Fruit fly (Drosophila melanogaster) whole organism, embryonic: ENCODE data around the gene Elo68alpha.

Experiments used
- CG10267 ChIP-seq: fragments of 200-800 bp; sonication (Bioruptor generic); optimal IDR thresholded peaks from 2 replicates; lab custom pipeline; 2018; ENCODE audit warnings: missing biosample characterization, mild to moderate bottlenecking, missing genetic modification characterization, moderate library complexity
- CG10366 ChIP-seq: fragments of 200-800 bp; sonication (Bioruptor generic); IDR thresholded peaks from 2 replicates; pipeline ENCODE4 v1.3.6; 2022; ENCODE audit warnings: missing biosample characterization, missing genetic modification characterization
- CG10979 ChIP-seq: fragments of 200-800 bp; sonication (Bioruptor generic); optimal IDR thresholded peaks from 2 replicates; lab custom pipeline; 2018; ENCODE audit warnings: missing biosample characterization, mild to moderate bottlenecking, missing genetic modification characterization, moderate library complexity
- CG11723 ChIP-seq: fragments of 200-800 bp; sonication (Bioruptor generic); optimal IDR thresholded peaks from 2 replicates; lab custom pipeline; 2017; ENCODE audit warnings: missing biosample characterization, mild to moderate bottlenecking, missing genetic modification characterization
- CG13775 ChIP-seq: fragments of 200-800 bp; sonication (Bioruptor generic); optimal IDR thresholded peaks from 3 replicates; lab custom pipeline; 2017; ENCODE audit warnings: missing biosample characterization, mild to moderate bottlenecking, missing genetic modification characterization
- CG14667 ChIP-seq: fragments of 200-800 bp; sonication (Bioruptor generic); IDR thresholded peaks from 2 replicates; pipeline ENCODE4 v1.3.6; 2022; ENCODE audit warnings: missing biosample characterization, missing genetic modification characterization
- CG15269 ChIP-seq: fragments of 200-800 bp; sonication (Bioruptor generic); optimal IDR thresholded peaks from 2 replicates; lab custom pipeline; 2018; ENCODE audit warnings: missing biosample characterization, mild to moderate bottlenecking, missing genetic modification characterization, moderate library complexity
- CG15479 ChIP-seq: fragments of 200-800 bp; sonication (Bioruptor generic); optimal IDR thresholded peaks from 3 replicates; lab custom pipeline; 2019; ENCODE audit warnings: missing biosample characterization, mild to moderate bottlenecking, missing genetic modification characterization, moderate library complexity
- CG16863 ChIP-seq: fragments of 200-800 bp; sonication (Bioruptor generic); optimal IDR thresholded peaks from 3 replicates; lab custom pipeline; 2016; ENCODE audit warnings: missing biosample characterization, missing genetic modification characterization
- CG17186 ChIP-seq: fragments of 200-800 bp; sonication (Bioruptor generic); optimal IDR thresholded peaks from 3 replicates; lab custom pipeline; 2017; ENCODE audit warnings: missing biosample characterization, missing genetic modification reagents, missing genetic modification characterization
- CG18262 ChIP-seq: fragments of 200-800 bp; optimal IDR thresholded peaks from 3 replicates; lab custom pipeline; 2019; ENCODE audit warnings: missing biosample characterization, mild to moderate bottlenecking, missing genetic modification characterization, moderate library complexity
- CG2202 ChIP-seq: fragments of 200-800 bp; sonication (Bioruptor generic); optimal IDR thresholded peaks from 2 replicates; lab custom pipeline; 2018; ENCODE audit warnings: missing biosample characterization, mild to moderate bottlenecking, missing genetic modification characterization
- CG2678 ChIP-seq: fragments of 200-800 bp; sonication (Bioruptor generic); optimal IDR thresholded peaks from 3 replicates; lab custom pipeline; 2019; ENCODE audit warnings: missing biosample characterization, mild to moderate bottlenecking, missing genetic modification characterization, moderate library complexity
- CG32772 ChIP-seq: fragments of 200-800 bp; sonication (Bioruptor generic); IDR thresholded peaks from 2 replicates; pipeline ENCODE4 v1.3.6; 2022; ENCODE audit warnings: missing biosample characterization, missing genetic modification characterization
- CG3847 ChIP-seq: fragments of 200-800 bp; sonication (Bioruptor generic); IDR thresholded peaks from 2 replicates; pipeline ENCODE4 v1.3.6; 2022; ENCODE audit warnings: missing biosample characterization, missing genetic modification characterization
- CG4820 ChIP-seq: fragments of 200-800 bp; sonication (Bioruptor generic); optimal IDR thresholded peaks from 3 replicates; lab custom pipeline; 2016; ENCODE audit warnings: missing biosample characterization, missing genetic modification characterization
- CG4854 ChIP-seq: fragments of 200-800 bp; sonication (Bioruptor generic); optimal IDR thresholded peaks from 2 replicates; lab custom pipeline; 2016; ENCODE audit warnings: missing biosample characterization, missing genetic modification characterization, inconsistent platforms
- CG9817 ChIP-seq: fragments of 200-800 bp; sonication (Bioruptor generic); optimal IDR thresholded peaks from 2 replicates; lab custom pipeline; 2018; ENCODE audit warnings: missing biosample characterization, mild to moderate bottlenecking, missing genetic modification characterization, moderate library complexity
- CkIIα-i1 ChIP-seq: fragments of 200-800 bp; sonication (Bioruptor generic); IDR thresholded peaks from 2 replicates; pipeline ENCODE4 v1.3.6; 2022; ENCODE audit warnings: missing biosample characterization, missing genetic modification characterization
- D19A ChIP-seq: fragments of 200-800 bp; optimal IDR thresholded peaks from 3 replicates; lab custom pipeline; 2019; ENCODE audit warnings: missing biosample characterization, mild to moderate bottlenecking, missing genetic modification characterization, moderate library complexity
- E2f1 ChIP-seq: fragments of 200-800 bp; sonication (Bioruptor generic); IDR thresholded peaks from 2 replicates; pipeline ENCODE4 v1.3.6; 2022; ENCODE audit warnings: missing biosample characterization, missing genetic modification characterization
- Fer3 ChIP-seq: fragments of 200-800 bp; sonication (Bioruptor generic); optimal IDR thresholded peaks from 2 replicates; lab custom pipeline; 2018; ENCODE audit warnings: missing biosample characterization, mild to moderate bottlenecking, missing genetic modification characterization, moderate library complexity
- Hand ChIP-seq: fragments of 200-800 bp; sonication (Bioruptor generic); optimal IDR thresholded peaks from 2 replicates; lab custom pipeline; 2017; ENCODE audit warnings: mild to moderate bottlenecking, missing biosample characterization, missing genetic modification reagents, missing genetic modification characterization
- Hr51 ChIP-seq, 2 experiments: fragments of 200-800 bp; sonication (Bioruptor generic); optimal IDR thresholded peaks; 2 replicates in 1 of 2; 3 replicates in 1 of 2; lab custom pipeline; 2016 to 2018; ENCODE audit warnings: missing biosample characterization in 2 of 2, missing genetic modification characterization in 2 of 2, mild to moderate bottlenecking in 1 of 2, moderate library complexity in 1 of 2
- Kr ChIP-seq: fragments of 200-800 bp; sonication (Bioruptor generic); optimal IDR thresholded peaks from 2 replicates; lab custom pipeline; 2017; ENCODE audit warnings: missing biosample characterization, mild to moderate bottlenecking, missing genetic modification characterization
- Lpt ChIP-seq: fragments of >200 bp; optimal IDR thresholded peaks from 2 replicates; lab custom pipeline; 2018; ENCODE audit warnings: missing biosample characterization, missing genetic modification characterization
- Mad ChIP-seq: fragments of 200-800 bp; sonication (Bioruptor generic); optimal IDR thresholded peaks from 2 replicates; lab custom pipeline; 2016; ENCODE audit warnings: missing biosample characterization, missing genetic modification characterization
- NFAT ChIP-seq: fragments of 200-800 bp; sonication (Bioruptor generic); IDR thresholded peaks from 2 replicates; pipeline ENCODE4 v1.3.6; 2022; ENCODE audit warnings: missing biosample characterization, missing genetic modification characterization
- Side ChIP-seq: fragments of 200-800 bp; sonication (Bioruptor generic); optimal IDR thresholded peaks from 2 replicates; lab custom pipeline; 2016; ENCODE audit warnings: missing biosample characterization, missing genetic modification characterization
- Sox100B ChIP-seq: fragments of 200-800 bp; sonication (Bioruptor generic); optimal IDR thresholded peaks from 3 replicates; lab custom pipeline; 2018; ENCODE audit warnings: missing biosample characterization, mild to moderate bottlenecking, missing genetic modification characterization
- Xbp1 ChIP-seq: fragments of 200-800 bp; sonication (Bioruptor generic); optimal IDR thresholded peaks from 3 replicates; lab custom pipeline; 2016; ENCODE audit warnings: missing biosample characterization, mild to moderate bottlenecking, missing genetic modification characterization
- Xrp1 ChIP-seq: fragments of 200-800 bp; sonication (Bioruptor generic); IDR thresholded peaks from 2 replicates; pipeline ENCODE4 v1.3.6; 2022; ENCODE audit warnings: missing biosample characterization, missing genetic modification characterization
- cad ChIP-seq: fragments of >200 bp; optimal IDR thresholded peaks from 2 replicates; lab custom pipeline; 2017; ENCODE audit warnings: missing biosample characterization, missing genetic modification characterization
- chif ChIP-seq, 2 experiments: fragments of 200-800 bp; sonication (Bioruptor generic); optimal IDR thresholded peaks; 3 replicates each; lab custom pipeline; 2016; ENCODE audit warnings: missing biosample characterization in 2 of 2, missing genetic modification characterization in 2 of 2
- chinmo ChIP-seq: fragments of 200-800 bp; sonication (Bioruptor generic); IDR thresholded peaks from 4 replicates; pipeline ENCODE4 v1.3.6; 2022; ENCODE audit warnings: missing biosample characterization, missing genetic modification characterization; ENCODE audit not compliant: partially characterized antibody
- fd96Cb ChIP-seq: fragments of 200-800 bp; sonication (Bioruptor generic); optimal IDR thresholded peaks from 2 replicates; lab custom pipeline; 2018; ENCODE audit warnings: missing biosample characterization, mild to moderate bottlenecking, missing genetic modification characterization, moderate library complexity
- gsb-n ChIP-seq: fragments of 200-800 bp; sonication (Bioruptor generic); optimal IDR thresholded peaks from 3 replicates; lab custom pipeline; 2018; ENCODE audit warnings: missing biosample characterization, mild to moderate bottlenecking, missing genetic modification characterization
- h ChIP-seq: fragments of >200 bp; optimal IDR thresholded peaks from 2 replicates; lab custom pipeline; 2017
- knrl ChIP-seq: fragments of 200-800 bp; sonication (Bioruptor generic); IDR thresholded peaks from 3 replicates; pipeline ENCODE4 v1.3.6; 2022; ENCODE audit warnings: missing biosample characterization, missing genetic modification characterization; ENCODE audit not compliant: partially characterized antibody
- nau ChIP-seq: fragments of 200-800 bp; sonication (Bioruptor generic); optimal IDR thresholded peaks from 3 replicates; lab custom pipeline; 2017; ENCODE audit warnings: missing biosample characterization, mild to moderate bottlenecking, missing genetic modification characterization, missing genetic modification reagents
- pan ChIP-seq, 4 experiments: fragments of >200 bp in 3 of 4; fragments of 200-800 bp in 1 of 4; sonication (Bioruptor generic) in 1 of 4; optimal IDR thresholded peaks in 3 of 4; IDR thresholded peaks in 1 of 4; 2 replicates each; pipeline versions ENCODE4 v1.3.6 to Lab custom; 2017 to 2022; ENCODE audit warnings: missing biosample characterization in 2 of 4, missing genetic modification characterization in 2 of 4, mixed read lengths in 1 of 4
- sens ChIP-seq: fragments of 200-800 bp; sonication (Bioruptor generic); peaks from one replicate; lab custom pipeline; 2016; ENCODE audit warnings: missing biosample characterization, missing genetic modification characterization
- sna ChIP-seq: fragments of 200-800 bp; sonication (Bioruptor generic); IDR thresholded peaks from 2 replicates; pipeline ENCODE4 v1.3.6; 2022; ENCODE audit warnings: missing biosample characterization, missing genetic modification characterization; ENCODE audit not compliant: partially characterized antibody
- unpg ChIP-seq: fragments of 200-800 bp; sonication (Bioruptor generic); optimal IDR thresholded peaks from 3 replicates; lab custom pipeline; 2018; ENCODE audit warnings: missing biosample characterization, mild to moderate bottlenecking, missing genetic modification characterization, moderate library complexity
- vfl ChIP-seq: fragments of 200-800 bp; sonication (Bioruptor generic); optimal IDR thresholded peaks from 2 replicates; lab custom pipeline; 2016; ENCODE audit warnings: missing biosample characterization, missing genetic modification characterization
- vvl ChIP-seq: fragments of 200-800 bp; sonication (Bioruptor generic); IDR thresholded peaks from 2 replicates; pipeline ENCODE4 v1.3.6; 2022; ENCODE audit warnings: missing biosample characterization, missing genetic modification characterization
- yki ChIP-seq: fragments of >200 bp; optimal IDR thresholded peaks from 3 replicates; lab custom pipeline; 2018
- zfh2 ChIP-seq: fragments of 200-800 bp; sonication (Bioruptor generic); optimal IDR thresholded peaks from 2 replicates; lab custom pipeline; 2016; ENCODE audit warnings: missing biosample characterization, missing genetic modification characterization

Elo68alpha gene

DNA sequence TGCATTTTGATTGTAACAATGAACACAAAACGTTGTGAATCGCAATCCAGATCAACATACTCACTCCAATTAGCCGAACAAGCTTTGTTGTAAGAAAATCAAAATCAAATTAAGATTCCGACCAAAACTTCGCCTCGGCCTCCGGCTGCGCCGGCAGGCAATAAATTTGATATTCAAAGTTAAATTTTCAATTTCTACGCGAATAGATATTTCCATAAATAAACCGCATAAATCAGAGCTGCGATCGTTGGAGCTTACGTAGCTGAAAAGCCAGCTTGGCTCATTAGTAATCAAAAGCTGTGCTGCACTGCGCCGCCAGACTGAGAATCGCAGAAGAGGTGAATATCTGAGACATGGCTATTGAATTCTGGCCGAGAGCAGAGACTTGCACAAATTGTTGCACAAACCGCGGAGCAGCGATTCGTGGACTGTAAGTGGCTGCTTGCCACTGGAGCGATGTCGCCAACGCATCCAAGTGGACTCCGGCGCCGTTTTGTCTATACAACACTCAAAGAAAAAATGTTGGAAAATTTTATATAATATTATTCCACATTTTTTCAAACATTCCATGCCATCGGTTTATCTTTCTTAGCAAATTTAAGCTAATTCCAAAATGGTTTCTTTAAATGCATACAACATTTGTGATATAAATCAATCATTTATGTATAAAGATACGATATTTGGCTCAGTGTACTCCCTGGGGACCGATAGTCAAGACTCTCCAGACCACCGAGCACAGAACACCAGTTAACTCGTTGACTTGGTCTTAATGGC is 45.8 kb upstream of the Elo68alpha start (continued):
- TF ChIP-seq sens (GFP tag; lab: Kevin White, UChicago) (peak; percentile 87), Fer3 (tag; lab: Kevin White, UChicago) (peak; percentile 6), sna (no peak), Kr (GFP tag; lab: Kevin White, UChicago) (no peak), Sox100B (GFP tag; lab: Kevin White, UChicago) (peak; percentile 63), yki (lab: Kevin White, UChicago) (no peak), CG16863 (GFP tag; lab: Kevin White, UChicago) (peak; percentile 23), vvl (GFP tag; lab: Robert Waterston, UW) (peak; percentile 87), CG9817 (tag; lab: Kevin White, UChicago) (no peak), CG15479 (GFP tag; lab: Kevin White, UChicago) (no peak), cad (no peak), CG10366 (peak; percentile 26; the same call in 1 of the 2 replicates), CG14667 (GFP tag; lab: Robert Waterston, UW) (peak; percentile 22; the same call in 1 of the 2 replicates), fd96Cb (tag; lab: Kevin White, UChicago) (peak; percentile 63), CG18262 (tag; lab: Kevin White, UChicago) (peak; percentile 70), Xbp1 (peak; percentile 37), Lpt (GFP tag; lab: Kevin White, UChicago) (no peak), gsb-n (peak; percentile 53), CG11723 (GFP tag; lab: Kevin White, UChicago) (no peak), Mad (GFP tag; lab: Kevin White, UChicago) (peak; percentile 8), chif (GFP tag; optimal IDR thresholded peaks at IDR 0.05; lab: Kevin White, UChicago) (peak in 1 of 2 experiments; percentile 2), CG2202 (tag; lab: Kevin White, UChicago) (peak; percentile 9), nau (GFP tag; lab: Kevin White, UChicago) (peak; percentile 38), pan (optimal IDR thresholded peaks at IDR 0.05; lab: Kevin White, UChicago) (no peak), pan (GFP tag; optimal IDR thresholded peaks at IDR 0.05 in 1 of 2, IDR thresholded peaks at IDR 0.05 in 1 of 2) (peak in 1 of 2 experiments; percentile 52), CG4854 (GFP tag; lab: Kevin White, UChicago) (no peak), D19A (tag; lab: Kevin White, UChicago) (peak; percentile 58), CG2678 (peak; percentile 65), Hr51 (GFP tag; optimal IDR thresholded peaks at IDR 0.05; lab: Kevin White, UChicago) (peak in 1 of 2 experiments; percentile 65), CG32772 (GFP tag; lab: Robert Waterston, UW) (peak; percentile 40; the same call in 1 of the 2 replicates), CG3847 (GFP tag; lab: Robert Waterston, UW) (0 out of 2 replicates have a peak, but pooled peaks have one; percentile 14), CG10267 (tag; lab: Kevin White, UChicago) (peak; percentile 52), E2f1 (GFP tag; lab: Robert Waterston, UW) (0 out of 2 replicates have a peak, but pooled peaks have one; percentile 26), h (no peak), unpg (GFP tag; lab: Kevin White, UChicago) (peak; percentile 54), CG13775 (GFP tag; lab: Kevin White, UChicago) (no peak), CG17186 (GFP tag; lab: Kevin White, UChicago) (no peak), Hand (GFP tag; lab: Kevin White, UChicago) (no peak), CG15269 (tag; lab: Kevin White, UChicago) (peak; percentile 16), zfh2 (GFP tag; lab: Kevin White, UChicago) (no peak), Xrp1 (GFP tag; lab: Robert Waterston, UW) (0 out of 2 replicates have a peak, but pooled peaks have one; percentile 49), knrl (GFP tag; lab: Robert Waterston, UW) (no peak), CkIIα-i1 (no peak), NFAT (GFP tag; lab: Robert Waterston, UW) (no peak), Side (GFP tag; lab: Kevin White, UChicago) (no peak), chinmo (GFP tag; lab: Robert Waterston, UW) (peak; percentile 89; the same call in 2 of the 4 replicates), vfl (GFP tag; lab: Kevin White, UChicago) (no peak), CG10979 (peak; percentile 81), CG4820 (GFP tag; lab: Kevin White, UChicago) (peak; percentile 41)
